Worm (Caenorhabditis elegans) whole organism, midembryonic: ENCODE results near the gene F21C10.13.

ENCODE experiments used
- flt-1 ChIP-seq: fragments of 200-800 bp; sonication (Bioruptor generic); IDR thresholded peaks from 2 replicates; pipeline ENCODE4 v1.3.6; 2022; ENCODE audit warnings: missing genetic modification characterization, missing compliant biosample characterization
- med-1 ChIP-seq: sonication (generic microtip); optimal IDR thresholded peaks from 2 replicates; lab custom pipeline; 2017; ENCODE audit warnings: missing genetic modification characterization, mild to moderate bottlenecking, missing compliant biosample characterization, antibody characterized with exemption, missing genetic modification reagents; ENCODE audit not compliant: insufficient read depth

DNA sequence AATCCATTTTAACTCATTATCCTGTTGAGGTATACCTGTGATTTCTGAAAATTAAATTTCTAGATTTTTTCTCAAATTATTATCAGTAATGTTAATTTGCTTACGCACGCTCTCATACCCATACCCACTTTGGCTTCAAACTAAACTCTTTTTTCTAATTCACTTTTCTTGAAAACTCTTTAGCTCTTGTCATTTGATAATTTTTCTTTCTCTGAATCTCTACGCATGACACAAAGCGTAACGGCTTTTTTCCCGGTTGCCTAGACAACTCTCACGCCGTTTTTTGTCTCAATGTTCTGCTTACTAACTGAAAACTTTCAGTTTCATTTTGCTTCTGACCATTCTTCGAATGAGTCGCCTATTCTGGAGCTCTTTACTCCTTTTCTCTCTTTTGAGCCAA is 11.8 kb downstream of the F21C10.13 start, which contains the start of gene B0222.1:
- TF ChIP-seq med-1 (GFP tag; lab: Kevin White, UChicago) (no peak), flt-1 (GFP tag; lab: Robert Waterston, UW) (no peak)
